Worm (Caenorhabditis elegans) whole organism, L4/young adult: ENCODE data around the gene msd-4.

Source experiments
- W03F9.2 ChIP-seq: fragments of 150-350 bp; optimal IDR thresholded peaks from 2 replicates; lab custom pipeline; 2014; ENCODE audit warnings: missing biosample characterization, missing genetic modification characterization
- dao-5 ChIP-seq: sonication (generic microtip); optimal IDR thresholded peaks from 2 replicates; lab custom pipeline; 2016; ENCODE audit warnings: missing genotype, missing genetic modification characterization, moderate library complexity, missing compliant biosample characterization
- him-1 ChIP-seq: sonication (generic microtip); optimal IDR thresholded peaks from 2 replicates; lab custom pipeline; 2016; ENCODE audit warnings: missing genotype, missing genetic modification reagents, missing genetic modification characterization, missing compliant biosample characterization

- TF ChIP-seq dao-5 (tag; lab: Kevin White, UChicago) (no peak), W03F9.2 (no peak), him-1 (tag; lab: Kevin White, UChicago) (no peak)
Measured at ce11 chrIII:4852025-4852424, 16.5 kb downstream of the msd-4 start, which contains the start of gene ced-4.
